Worm (Caenorhabditis elegans) whole organism, young adult: ENCODE measurements around the gene col-113.

Experiments used
- D2030.7 ChIP-seq: fragments of 200-800 bp; sonication (Bioruptor generic); IDR thresholded peaks from 2 replicates; pipeline ENCODE4 v1.3.6; 2022; ENCODE audit warnings: missing genetic modification reagents, missing genetic modification characterization, missing compliant biosample characterization
- F10E7.11 ChIP-seq: sonication (generic microtip); optimal IDR thresholded peaks from 2 replicates; lab custom pipeline; 2017; ENCODE audit warnings: mild to moderate bottlenecking, missing genetic modification characterization, moderate library complexity, missing compliant biosample characterization
- F23B12.7 ChIP-seq: sonication (generic microtip); optimal IDR thresholded peaks from 2 replicates; lab custom pipeline; 2017; ENCODE audit warnings: missing genetic modification characterization, mild to moderate bottlenecking, missing compliant biosample characterization, antibody characterized with exemption, moderate library complexity; ENCODE audit not compliant: insufficient read depth
- F39B2.1 ChIP-seq: fragments of 200-800 bp; sonication (Bioruptor generic); IDR thresholded peaks from 2 replicates; pipeline ENCODE4 v1.3.6; 2022; ENCODE audit warnings: missing genetic modification reagents, missing genetic modification characterization, missing compliant biosample characterization
- F52B5.7 ChIP-seq: sonication (generic microtip); optimal IDR thresholded peaks from 2 replicates; lab custom pipeline; 2016; ENCODE audit warnings: mild to moderate bottlenecking, missing genetic modification characterization, missing compliant biosample characterization
- F57C9.4 ChIP-seq: sonication (generic microtip); optimal IDR thresholded peaks from 2 replicates; lab custom pipeline; 2017; ENCODE audit warnings: mild to moderate bottlenecking, missing genetic modification characterization, missing compliant biosample characterization
- K12H6.12 ChIP-seq: fragments of 200-800 bp; sonication (Bioruptor generic); optimal IDR thresholded peaks from 2 replicates; lab custom pipeline; 2018; ENCODE audit warnings: mild to moderate bottlenecking, missing genetic modification characterization, missing compliant biosample characterization
- Y56A3A.18 ChIP-seq: fragments of 200-800 bp; sonication (Bioruptor generic); IDR thresholded peaks from 2 replicates; pipeline ENCODE4 v1.3.6; 2022; ENCODE audit warnings: missing genetic modification reagents, missing genetic modification characterization, missing compliant biosample characterization
- Y95B8A.8 ChIP-seq: fragments of 200-800 bp; sonication (Bioruptor generic); IDR thresholded peaks from 2 replicates; pipeline ENCODE4 v1.3.6; 2022; ENCODE audit warnings: missing genetic modification reagents, missing genetic modification characterization, missing compliant biosample characterization
- ZK185.1 ChIP-seq: sonication (generic microtip); optimal IDR thresholded peaks from 2 replicates; lab custom pipeline; 2016; ENCODE audit warnings: mild to moderate bottlenecking, missing genetic modification characterization, missing compliant biosample characterization; ENCODE audit not compliant: poor library complexity, severe bottlenecking
- akir-1 ChIP-seq: fragments of 200-800 bp; sonication (Bioruptor generic); optimal IDR thresholded peaks from 2 replicates; lab custom pipeline; 2018; ENCODE audit warnings: mild to moderate bottlenecking, missing genetic modification characterization, moderate library complexity, missing compliant biosample characterization
- attf-5 ChIP-seq: fragments of 200-800 bp; sonication (Bioruptor generic); optimal IDR thresholded peaks from 2 replicates; lab custom pipeline; 2018; ENCODE audit warnings: mild to moderate bottlenecking, missing genetic modification characterization, missing compliant biosample characterization
- bed-1 ChIP-seq: fragments of 200-800 bp; sonication (Bioruptor generic); IDR thresholded peaks from 2 replicates; pipeline ENCODE4 v1.3.6; 2022; ENCODE audit warnings: missing genetic modification reagents, missing genetic modification characterization, missing compliant biosample characterization
- ccch-3 ChIP-seq: fragments of 200-800 bp; sonication (Bioruptor generic); optimal IDR thresholded peaks from 2 replicates; lab custom pipeline; 2018; ENCODE audit warnings: mild to moderate bottlenecking, missing genetic modification characterization, missing compliant biosample characterization
- chd-7 ChIP-seq: sonication (generic microtip); optimal IDR thresholded peaks from 2 replicates; lab custom pipeline; 2016; ENCODE audit warnings: mild to moderate bottlenecking, missing genetic modification characterization, moderate library complexity, missing compliant biosample characterization
- dpff-1 ChIP-seq: sonication (generic microtip); optimal IDR thresholded peaks from 2 replicates; lab custom pipeline; 2017; ENCODE audit warnings: mild to moderate bottlenecking, missing genetic modification characterization, missing compliant biosample characterization
- egrh-3 ChIP-seq: fragments of 200-800 bp; sonication (Bioruptor generic); IDR thresholded peaks from 2 replicates; pipeline ENCODE4 v1.3.6; 2022; ENCODE audit warnings: missing genetic modification reagents, missing genetic modification characterization, missing compliant biosample characterization
- ets-4 ChIP-seq: fragments of 200-800 bp; sonication (Bioruptor generic); optimal IDR thresholded peaks from 2 replicates; lab custom pipeline; 2018; ENCODE audit warnings: mild to moderate bottlenecking, missing genetic modification characterization, missing compliant biosample characterization
- hlh-12 ChIP-seq: sonication (generic microtip); optimal IDR thresholded peaks from 2 replicates; lab custom pipeline; 2016; ENCODE audit warnings: missing genetic modification characterization, missing compliant biosample characterization
- let-607 ChIP-seq, 2 experiments: fragments of 200-800 bp in 1 of 2; sonication (Bioruptor generic) in 1 of 2; sonication (generic microtip) in 1 of 2; optimal IDR thresholded peaks; 2 replicates each; lab custom pipeline; 2016 to 2018; ENCODE audit warnings: mild to moderate bottlenecking in 2 of 2, missing compliant biosample characterization in 2 of 2, missing genetic modification characterization in 2 of 2, moderate library complexity in 2 of 2, missing genotype in 1 of 2
- lin-35 ChIP-seq, 3 experiments: fragments of 150-350 bp in 2 of 3; sonication (generic microtip) in 1 of 3; optimal IDR thresholded peaks; 2 replicates each; lab custom pipeline; 2014 to 2018; ENCODE audit warnings: missing biosample characterization in 3 of 3, missing genetic modification characterization in 3 of 3, missing genetic modification reagents in 3 of 3
- lin-54 ChIP-seq: fragments of 200-800 bp; sonication (Bioruptor generic); optimal IDR thresholded peaks from 2 replicates; lab custom pipeline; 2018; ENCODE audit warnings: mild to moderate bottlenecking, missing genetic modification characterization, missing compliant biosample characterization
- madf-8 ChIP-seq: fragments of 200-800 bp; sonication (Bioruptor generic); conservative IDR thresholded peaks from 2 replicates; pipeline ENCODE4 v1.3.6; 2022; ENCODE audit warnings: missing genetic modification reagents, missing genetic modification characterization, missing compliant biosample characterization
- mcd-1 ChIP-seq: fragments of 200-800 bp; sonication (Bioruptor generic); IDR thresholded peaks from 2 replicates; pipeline ENCODE4 v1.3.6; 2022; ENCODE audit warnings: missing genetic modification reagents, missing genetic modification characterization, missing compliant biosample characterization
- mel-28 ChIP-seq: sonication (generic microtip); optimal IDR thresholded peaks from 2 replicates; lab custom pipeline; 2016; ENCODE audit warnings: borderline replicate concordance, mild to moderate bottlenecking, missing genetic modification characterization, missing compliant biosample characterization
- mxl-1 ChIP-seq: sonication (generic microtip); optimal IDR thresholded peaks from 2 replicates; lab custom pipeline; 2016; ENCODE audit warnings: missing genetic modification characterization, missing compliant biosample characterization
- nfyb-1 ChIP-seq: fragments of 200-800 bp; sonication (Bioruptor generic); IDR thresholded peaks from 2 replicates; pipeline ENCODE4 v1.3.6; 2022; ENCODE audit warnings: missing genetic modification reagents, missing genetic modification characterization, missing compliant biosample characterization
- nhr-120 ChIP-seq: fragments of 200-800 bp; sonication (Bioruptor generic); IDR thresholded peaks from 2 replicates; pipeline ENCODE4 v1.3.6; 2022; ENCODE audit warnings: missing genetic modification characterization, missing compliant biosample characterization
- nhr-80 ChIP-seq: sonication (generic microtip); optimal IDR thresholded peaks from 2 replicates; lab custom pipeline; 2016; ENCODE audit warnings: missing genetic modification characterization, missing compliant biosample characterization
- pbrm-1 ChIP-seq: fragments of 200-800 bp; sonication (Bioruptor generic); IDR thresholded peaks from 2 replicates; pipeline ENCODE4 v1.3.6; 2022; ENCODE audit warnings: missing genetic modification reagents, missing genetic modification characterization, missing compliant biosample characterization
- pha-4 ChIP-seq: fragments of 150-350 bp; sonication (generic microtip); optimal IDR thresholded peaks from 2 replicates; lab custom pipeline; 2014; ENCODE audit warnings: missing biosample characterization, missing genetic modification reagents, missing genetic modification characterization
- rec-8 ChIP-seq, 2 experiments: sonication (generic microtip); optimal IDR thresholded peaks; 2 replicates each; lab custom pipeline; 2016; ENCODE audit warnings: mild to moderate bottlenecking in 2 of 2, missing genetic modification characterization in 2 of 2, missing genetic modification reagents in 2 of 2, missing genotype in 2 of 2, missing biosample characterization in 1 of 2, missing compliant biosample characterization in 1 of 2, moderate library complexity in 1 of 2
- rpc-1 ChIP-seq, 2 experiments: fragments of 150-350 bp in 1 of 2; sonication (generic microtip) in 1 of 2; optimal IDR thresholded peaks; 2 replicates each; lab custom pipeline; 2014 to 2018; ENCODE audit warnings: missing biosample characterization in 1 of 2, missing genetic modification characterization in 1 of 2, missing genetic modification reagents in 1 of 2, missing genotype in 1 of 2
- sea-2 ChIP-seq: fragments of 200-800 bp; sonication (Bioruptor generic); IDR thresholded peaks from 2 replicates; pipeline ENCODE4 v1.3.6; 2022; ENCODE audit warnings: missing genetic modification characterization, missing compliant biosample characterization
- snpc-1.1 ChIP-seq: sonication (generic microtip); optimal IDR thresholded peaks from 2 replicates; lab custom pipeline; 2017; ENCODE audit warnings: missing genetic modification characterization, mild to moderate bottlenecking, missing compliant biosample characterization, antibody characterized with exemption, moderate library complexity, missing genotype, missing genetic modification reagents; ENCODE audit not compliant: insufficient read depth
- snpc-4 ChIP-seq, 5 experiments: fragments of 150-350 bp in 1 of 5; sonication (generic microtip) in 4 of 5; optimal IDR thresholded peaks; 2 replicates each; lab custom pipeline; 2014 to 2018; ENCODE audit warnings: missing genetic modification characterization in 5 of 5, missing biosample characterization in 3 of 5, antibody characterized with exemption in 2 of 5, mild to moderate bottlenecking in 2 of 5, missing compliant biosample characterization in 2 of 5, missing genotype in 2 of 5, moderate library complexity in 2 of 5, missing genetic modification reagents in 1 of 5
- tbp1 ChIP-seq: fragments of 200-800 bp; sonication (Bioruptor generic); optimal IDR thresholded peaks from 2 replicates; lab custom pipeline; 2018; ENCODE audit warnings: mild to moderate bottlenecking, missing genetic modification characterization, missing compliant biosample characterization
- tbx-9 ChIP-seq: sonication (generic microtip); optimal IDR thresholded peaks from 2 replicates; lab custom pipeline; 2016; ENCODE audit warnings: borderline replicate concordance, missing genetic modification characterization, inconsistent platforms, missing compliant biosample characterization
- zim-3 ChIP-seq: sonication (generic microtip); optimal IDR thresholded peaks from 2 replicates; lab custom pipeline; 2017; ENCODE audit warnings: mild to moderate bottlenecking, missing genetic modification characterization, moderate library complexity, missing compliant biosample characterization
- ztf-22 ChIP-seq: fragments of 200-800 bp; sonication (Bioruptor generic); optimal IDR thresholded peaks from 2 replicates; lab custom pipeline; 2018; ENCODE audit warnings: mild to moderate bottlenecking, missing genetic modification characterization, moderate library complexity, missing compliant biosample characterization
- ztf-3 ChIP-seq: fragments of 200-800 bp; sonication (Bioruptor generic); optimal IDR thresholded peaks from 2 replicates; lab custom pipeline; 2018; ENCODE audit warnings: mild to moderate bottlenecking, missing genetic modification characterization, missing compliant biosample characterization
- ztf-6 ChIP-seq: fragments of 200-800 bp; sonication (Bioruptor generic); IDR thresholded peaks from 2 replicates; pipeline ENCODE4 v1.3.6; 2022; ENCODE audit warnings: missing genetic modification reagents, missing genetic modification characterization, missing compliant biosample characterization

col-113 gene

DNA sequence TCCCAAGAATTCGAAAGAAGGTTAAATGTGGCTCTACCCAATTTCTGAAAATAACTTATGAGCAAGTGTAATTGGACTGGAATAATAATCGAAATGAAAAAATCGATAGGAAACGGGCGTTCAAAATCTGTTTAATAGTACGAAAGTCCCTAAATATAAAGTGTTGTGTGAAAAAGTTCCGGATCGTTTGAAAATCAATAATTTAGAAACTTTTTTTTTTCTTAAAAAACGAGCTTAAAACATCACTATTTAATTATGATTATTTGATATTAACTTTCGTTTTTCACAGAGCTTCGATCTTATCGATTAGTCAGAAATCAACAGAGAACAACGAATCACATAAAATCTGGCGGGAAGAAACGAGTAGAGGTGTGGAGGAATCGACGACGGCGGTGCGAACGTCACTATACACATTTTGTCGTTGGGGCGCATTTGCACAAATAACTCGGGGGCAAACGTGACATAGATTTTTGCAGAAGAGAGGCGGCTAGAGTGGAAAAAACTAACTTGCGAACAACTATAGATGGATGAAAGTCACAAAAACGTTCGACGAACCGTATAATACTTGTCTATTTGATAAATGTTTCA is 7.5 kb downstream of the col-113 start, which contains the start of gene hecd-1:
Gene hecd-1 (minus strand): TSS at position 51 of the 588 bp plus-strand sequence.
- TF ChIP-seq mcd-1 (peak; percentile 35), nhr-80 (tag; lab: Kevin White, UChicago) (peak; percentile 16), let-607 (tag; optimal IDR thresholded peaks at IDR 0.05; lab: Kevin White, UChicago) (peak in 1 of 2 experiments; percentile 11), F23B12.7 (tag; lab: Kevin White, UChicago) (peak; percentile 56), attf-5 (GFP tag; lab: Kevin White, UChicago) (peak; percentile 24), ztf-6 (GFP tag; lab: Robert Waterston, UW) (no peak)

- TF ChIP-seq sea-2 (GFP tag; lab: Robert Waterston, UW): no peak
- no peak for TF ChIP-seq snpc-1.1
- TF ChIP-seq F10E7.11 (tag; lab: Kevin White, UChicago): no peak
- TF ChIP-seq K12H6.12: no peak
- no peak for TF ChIP-seq bed-1 (GFP tag; lab: Robert Waterston, UW)
- no peak for TF ChIP-seq rpc-1 (optimal IDR thresholded peaks at IDR 0.05; lab: Kevin White, UChicago)
- TF ChIP-seq rpc-1 (tag; optimal IDR thresholded peaks at IDR 0.05; lab: Kevin White, UChicago): no peak
- TF ChIP-seq Y95B8A.8 (GFP tag; lab: Robert Waterston, UW): no peak
- TF ChIP-seq ZK185.1 (tag; lab: Kevin White, UChicago): no peak
- no peak for TF ChIP-seq ccch-3 (GFP tag; lab: Kevin White, UChicago)
- no peak for TF ChIP-seq tbp1 (GFP tag; lab: Kevin White, UChicago)
- TF ChIP-seq hlh-12 (tag; lab: Kevin White, UChicago): no peak
- no peak for TF ChIP-seq ztf-22
- no peak for TF ChIP-seq lin-35 (GFP tag; optimal IDR thresholded peaks at IDR 0.05; lab: Kevin White, UChicago)
- no peak for TF ChIP-seq ztf-3 (GFP tag; lab: Kevin White, UChicago)
- TF ChIP-seq egrh-3 (GFP tag; lab: Robert Waterston, UW): no peak
- TF ChIP-seq F52B5.7 (tag; lab: Kevin White, UChicago): no peak
- TF ChIP-seq akir-1 (GFP tag; lab: Kevin White, UChicago): no peak
- TF ChIP-seq mel-28 (tag; lab: Kevin White, UChicago): no peak
Measured at ce11 chrIV:7139143-7139542, 13.2 kb downstream of the col-113 start.

- TF ChIP-seq chd-7 (tag; lab: Kevin White, UChicago): no peak
- TF ChIP-seq nfyb-1 (GFP tag; lab: Robert Waterston, UW): 0 out of 2 replicates have a peak, but pooled peaks have one; percentile 15
Measured at ce11 chrIV:7133983-7134382, 18.3 kb downstream of the col-113 start, which contains the start of gene mutd-1. Gene mutd-1 (minus strand): TSS chrIV:7134083.

ce11 chrIV:7133140-7133539 is 19.2 kb downstream of the col-113 start, which contains the start of gene cyn-12:
Gene cyn-12 (minus strand): TSS chrIV:7133217.
- TF ChIP-seq rec-8 (tag; optimal IDR thresholded peaks at IDR 0.05; lab: Kevin White, UChicago) (no peak), D2030.7 (GFP tag; lab: Robert Waterston, UW) (no peak), ets-4 (GFP tag; lab: Kevin White, UChicago) (no peak), tbx-9 (tag; lab: Kevin White, UChicago) (no peak), zim-3 (tag; lab: Kevin White, UChicago) (no peak), F57C9.4 (tag; lab: Kevin White, UChicago) (no peak), snpc-4 (GFP tag; optimal IDR thresholded peaks at IDR 0.05; lab: Kevin White, UChicago) (no peak), snpc-4 (tag; optimal IDR thresholded peaks at IDR 0.05; lab: Kevin White, UChicago) (peak in 1 of 4 experiments; percentile 3), pbrm-1 (GFP tag; lab: Robert Waterston, UW) (no peak), F39B2.1 (GFP tag; lab: Robert Waterston, UW) (no peak), dpff-1 (tag; lab: Kevin White, UChicago) (no peak), mxl-1 (no peak), Y56A3A.18 (no peak), chd-7 (tag; lab: Kevin White, UChicago) (no peak), madf-8 (GFP tag; lab: Robert Waterston, UW) (no peak), attf-5 (GFP tag; lab: Kevin White, UChicago) (peak; percentile 16), nhr-120 (GFP tag; lab: Robert Waterston, UW) (no peak), lin-54 (GFP tag; lab: Kevin White, UChicago) (peak; percentile 23), pha-4 (tag; lab: Kevin White, UChicago) (no peak)
